Worm (Caenorhabditis elegans) whole organism, early embryonic: ENCODE results near the gene F46H5.11.

ENCODE experiments used
- F13C5.2 ChIP-seq: sonication (generic microtip); optimal IDR thresholded peaks from 2 replicates; lab custom pipeline; 2017; ENCODE audit warnings: mild to moderate bottlenecking, missing genetic modification characterization, inconsistent platforms, missing compliant biosample characterization
- aly-1 ChIP-seq: sonication (generic microtip); optimal IDR thresholded peaks from 2 replicates; lab custom pipeline; 2016; ENCODE audit warnings: missing genetic modification characterization, missing compliant biosample characterization
- ama-1 ChIP-seq: fragments of 150-350 bp; optimal IDR thresholded peaks from 2 replicates; lab custom pipeline; 2014
- flt-1 ChIP-seq: fragments of 200-800 bp; sonication (Bioruptor generic); IDR thresholded peaks from 2 replicates; pipeline ENCODE4 v1.3.6; 2022; ENCODE audit warnings: missing genetic modification characterization, missing compliant biosample characterization
- hmg-4 ChIP-seq: fragments of 200-800 bp; sonication (Bioruptor generic); optimal IDR thresholded peaks from 2 replicates; lab custom pipeline; 2018; ENCODE audit warnings: mild to moderate bottlenecking, missing genetic modification characterization, missing compliant biosample characterization
- pes-1 ChIP-seq: fragments of 200-800 bp; sonication (Bioruptor generic); IDR thresholded peaks from 2 replicates; pipeline ENCODE4 v1.3.6; 2022; ENCODE audit warnings: missing genetic modification reagents, missing genetic modification characterization, missing compliant biosample characterization
- scrt-1 ChIP-seq: fragments of 200-800 bp; sonication (Bioruptor generic); IDR thresholded peaks from 2 replicates; pipeline ENCODE4 v1.3.6; 2022; ENCODE audit warnings: missing genetic modification characterization, missing compliant biosample characterization
- tbx-37 ChIP-seq: fragments of 200-800 bp; sonication (Bioruptor generic); conservative IDR thresholded peaks from 2 replicates; pipeline ENCODE4 v1.3.6; 2022; ENCODE audit warnings: missing genetic modification reagents, missing genetic modification characterization, missing compliant biosample characterization
- tra-4 ChIP-seq: sonication (generic microtip); optimal IDR thresholded peaks from 2 replicates; lab custom pipeline; 2017; ENCODE audit warnings: missing genetic modification characterization, missing compliant biosample characterization

DNA sequence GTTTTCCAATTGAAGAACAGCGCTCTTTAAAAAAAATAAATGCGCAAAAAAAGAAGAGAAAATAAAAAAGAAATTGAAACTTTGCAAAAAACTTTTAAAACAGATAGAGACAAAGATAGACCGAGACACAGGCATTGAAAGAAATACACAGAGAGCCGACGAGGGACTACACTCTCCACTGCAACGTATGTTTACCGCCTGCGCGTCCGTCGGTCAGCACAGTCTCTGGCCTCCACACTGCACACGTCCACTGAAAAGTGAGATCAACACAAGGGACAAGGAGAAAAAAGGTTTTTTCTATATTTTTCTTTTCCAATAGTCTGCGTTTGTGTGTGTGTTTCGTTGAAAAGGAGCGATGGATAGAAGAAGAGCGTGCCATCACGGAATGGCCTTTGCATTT lies 34.6 kb upstream of the F46H5.11 start:
- TF ChIP-seq hmg-4 (peak; percentile 13), ama-1 (lab: Kevin White, UChicago) (no peak), tbx-37 (GFP tag; lab: Robert Waterston, UW) (no peak), F13C5.2 (tag; lab: Kevin White, UChicago) (peak; percentile 8), pes-1 (no peak), scrt-1 (GFP tag; lab: Robert Waterston, UW) (no peak), tra-4 (no peak), flt-1 (GFP tag; lab: Robert Waterston, UW) (no peak), aly-1 (tag; lab: Kevin White, UChicago) (no peak)
